Fruit fly (Drosophila melanogaster): ENCODE data around the gene CG13712.

Gene CG13712

DNA sequence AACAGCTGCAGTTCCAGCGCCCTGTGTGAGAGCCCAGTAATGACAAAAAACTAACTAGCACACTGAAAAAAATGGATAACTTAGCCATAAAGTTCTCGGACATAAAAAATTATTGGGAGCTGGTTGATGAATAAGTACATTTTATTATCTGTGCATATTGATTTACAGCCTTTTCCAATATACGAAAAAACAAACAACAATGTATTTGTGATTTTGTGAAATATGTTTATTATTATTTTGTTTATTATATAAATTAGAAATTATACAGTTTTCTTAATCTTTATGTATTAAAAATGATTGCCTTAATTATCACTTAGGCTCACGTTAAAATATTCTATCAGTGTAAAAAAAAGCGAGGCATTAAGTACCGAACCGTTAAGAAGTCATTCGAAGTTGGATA lies 17.9 kb downstream of the CG13712 start (continued):
- TF ChIP-seq prd (optimal IDR thresholded peaks at IDR 0.05) (no peak), prd (GFP tag; IDR thresholded peaks at IDR 0.05) (peak; percentile 13; the same call in 1 of the 3 replicates), vnd (GFP tag; IDR thresholded peaks at IDR 0.05; ENCODE audit: partially characterized antibody) (no peak), Aef1 (GFP tag; IDR thresholded peaks at IDR 0.05) (no peak), CoRest (tag; optimal IDR thresholded peaks at IDR 0.05) (peak; percentile 27), CG17912 (GFP tag; optimal IDR thresholded peaks at IDR 0.05) (no peak), unpg (GFP tag; optimal IDR thresholded peaks at IDR 0.05) (peak; percentile 31), CG9797 (GFP tag; optimal IDR thresholded peaks at IDR 0.05) (no peak), Ptx1 (GFP tag; IDR thresholded peaks at IDR 0.05) (0 out of 2 replicates have a peak, but pooled peaks have one; percentile 21), CG9876 (GFP tag; optimal IDR thresholded peaks at IDR 0.05) (no peak), Lpt (GFP tag; optimal IDR thresholded peaks at IDR 0.05) (no peak), eve (GFP tag; optimal IDR thresholded peaks at IDR 0.05) (no peak), CG42726 (GFP tag; IDR thresholded peaks at IDR 0.05; ENCODE audit: partially characterized antibody) (no peak), Taf1 (GFP tag; IDR thresholded peaks at IDR 0.05) (no peak), CG5245 (GFP tag; optimal IDR thresholded peaks at IDR 0.05) (no peak), Hmx (GFP tag; optimal IDR thresholded peaks at IDR 0.05) (no peak), Antp (GFP tag; optimal IDR thresholded peaks at IDR 0.05) (no peak), Dip2 (GFP tag; IDR thresholded peaks at IDR 0.05) (no peak), CG18599 (GFP tag; optimal IDR thresholded peaks at IDR 0.05) (peak; percentile 8), CG1233 (GFP tag; optimal IDR thresholded peaks at IDR 0.05) (no peak), CG11696 (GFP tag; IDR thresholded peaks at IDR 0.05) (no peak), CG31365 (tag; optimal IDR thresholded peaks at IDR 0.05) (no peak), Neu2 (GFP tag; optimal IDR thresholded peaks at IDR 0.05; ENCODE audit: borderline replicate concordance) (no peak), Atf6 (GFP tag; IDR thresholded peaks at IDR 0.05) (no peak), CG13894 (tag; optimal IDR thresholded peaks at IDR 0.05) (no peak), CG3847 (GFP tag; IDR thresholded peaks at IDR 0.05) (no peak), CG1603 (tag; optimal IDR thresholded peaks at IDR 0.05) (no peak), sr (GFP tag; IDR thresholded peaks at IDR 0.05) (no peak), sim (GFP tag; IDR thresholded peaks at IDR 0.05) (no peak), fu2 (GFP tag; optimal IDR thresholded peaks at IDR 0.05) (no peak), CG13775 (GFP tag; optimal IDR thresholded peaks at IDR 0.05) (no peak), CG4854 (GFP tag; optimal IDR thresholded peaks at IDR 0.05) (no peak), CG15696 (tag; optimal IDR thresholded peaks at IDR 0.05) (no peak), CG10267 (tag; optimal IDR thresholded peaks at IDR 0.05) (peak; percentile 48), peb (GFP tag; IDR thresholded peaks at IDR 0.05) (no peak), bsh (GFP tag; optimal IDR thresholded peaks at IDR 0.05) (peak; percentile 30 to 60), CG10321 (GFP tag; IDR thresholded peaks at IDR 0.05) (no peak), Opbp (GFP tag; IDR thresholded peaks at IDR 0.05; ENCODE audit: partially characterized antibody) (no peak), CG16779 (GFP tag; IDR thresholded peaks at IDR 0.05) (no peak), tgo (GFP tag; IDR thresholded peaks at IDR 0.05) (no peak), cas (GFP tag; IDR thresholded peaks at IDR 0.05) (no peak), CG2712 (tag; optimal IDR thresholded peaks at IDR 0.05) (peak; percentile 66), eyg (GFP tag; optimal IDR thresholded peaks at IDR 0.05) (no peak), psq (GFP tag; optimal IDR thresholded peaks at IDR 0.05) (no peak), pum (GFP tag; optimal IDR thresholded peaks at IDR 0.05) (no peak), zen (tag; optimal IDR thresholded peaks at IDR 0.05) (no peak), BtbVII (GFP tag; optimal IDR thresholded peaks at IDR 0.05) (no peak), Dek (tag; optimal IDR thresholded peaks at IDR 0.05) (no peak), CG14441 (GFP tag; IDR thresholded peaks at IDR 0.05) (no peak), ab (GFP tag; optimal IDR thresholded peaks at IDR 0.05) (no peak), maf-S (GFP tag; optimal IDR thresholded peaks at IDR 0.05) (no peak), CG8944 (GFP tag; optimal IDR thresholded peaks at IDR 0.05) (no peak), her (GFP tag; optimal IDR thresholded peaks at IDR 0.05) (no peak)

Data from whole organism, embryonic.